Worm (Caenorhabditis elegans) whole organism, early embryonic: Measurements from ENCODE around the gene C06E1.1.

ENCODE experiments used
- B0310.2 ChIP-seq: sonication (generic microtip); optimal IDR thresholded peaks from 2 replicates; lab custom pipeline; 2016; ENCODE audit warnings: mild to moderate bottlenecking, missing genetic modification characterization, missing compliant biosample characterization
- F13C5.2 ChIP-seq: sonication (generic microtip); optimal IDR thresholded peaks from 2 replicates; lab custom pipeline; 2017; ENCODE audit warnings: mild to moderate bottlenecking, missing genetic modification characterization, inconsistent platforms, missing compliant biosample characterization
- aly-1 ChIP-seq: sonication (generic microtip); optimal IDR thresholded peaks from 2 replicates; lab custom pipeline; 2016; ENCODE audit warnings: missing genetic modification characterization, missing compliant biosample characterization
- ama-1 ChIP-seq: fragments of 150-350 bp; optimal IDR thresholded peaks from 2 replicates; lab custom pipeline; 2014
- ceh-13 ChIP-seq: fragments of 200-800 bp; sonication (Bioruptor generic); optimal IDR thresholded peaks from 2 replicates; lab custom pipeline; 2018; ENCODE audit warnings: mild to moderate bottlenecking, missing genetic modification characterization, missing compliant biosample characterization
- ceh-36 ChIP-seq: sonication (generic microtip); optimal IDR thresholded peaks from 2 replicates; lab custom pipeline; 2016; ENCODE audit warnings: missing genetic modification characterization, inconsistent platforms, missing compliant biosample characterization
- ets-7 ChIP-seq: sonication (generic microtip); optimal IDR thresholded peaks from 2 replicates; lab custom pipeline; 2016; ENCODE audit warnings: missing genotype, missing genetic modification characterization, missing compliant biosample characterization
- flt-1 ChIP-seq: fragments of 200-800 bp; sonication (Bioruptor generic); IDR thresholded peaks from 2 replicates; pipeline ENCODE4 v1.3.6; 2022; ENCODE audit warnings: missing genetic modification characterization, missing compliant biosample characterization
- hmbx-1 ChIP-seq: sonication (generic microtip); optimal IDR thresholded peaks from 2 replicates; lab custom pipeline; 2016; ENCODE audit warnings: mild to moderate bottlenecking, missing genetic modification characterization, missing compliant biosample characterization
- hmg-4 ChIP-seq: fragments of 200-800 bp; sonication (Bioruptor generic); optimal IDR thresholded peaks from 2 replicates; lab custom pipeline; 2018; ENCODE audit warnings: mild to moderate bottlenecking, missing genetic modification characterization, missing compliant biosample characterization
- hnd-1 ChIP-seq: sonication (generic microtip); optimal IDR thresholded peaks from 2 replicates; lab custom pipeline; 2016; ENCODE audit warnings: missing genetic modification characterization, missing compliant biosample characterization
- pes-1 ChIP-seq: fragments of 200-800 bp; sonication (Bioruptor generic); IDR thresholded peaks from 2 replicates; pipeline ENCODE4 v1.3.6; 2022; ENCODE audit warnings: missing genetic modification reagents, missing genetic modification characterization, missing compliant biosample characterization
- scrt-1 ChIP-seq: fragments of 200-800 bp; sonication (Bioruptor generic); IDR thresholded peaks from 2 replicates; pipeline ENCODE4 v1.3.6; 2022; ENCODE audit warnings: missing genetic modification characterization, missing compliant biosample characterization
- sea-1 ChIP-seq: fragments of 200-800 bp; sonication (Bioruptor generic); conservative IDR thresholded peaks from 2 replicates; pipeline ENCODE4 v1.3.6; 2022; ENCODE audit warnings: missing genetic modification characterization, missing compliant biosample characterization
- tbx-11 ChIP-seq: fragments of 200-800 bp; sonication (Bioruptor generic); IDR thresholded peaks from 2 replicates; pipeline ENCODE4 v1.3.6; 2022; ENCODE audit warnings: missing genetic modification characterization, missing compliant biosample characterization
- tbx-37 ChIP-seq: fragments of 200-800 bp; sonication (Bioruptor generic); conservative IDR thresholded peaks from 2 replicates; pipeline ENCODE4 v1.3.6; 2022; ENCODE audit warnings: missing genetic modification reagents, missing genetic modification characterization, missing compliant biosample characterization
- tra-4 ChIP-seq: sonication (generic microtip); optimal IDR thresholded peaks from 2 replicates; lab custom pipeline; 2017; ENCODE audit warnings: missing genetic modification characterization, missing compliant biosample characterization

Gene C06E1.1

DNA sequence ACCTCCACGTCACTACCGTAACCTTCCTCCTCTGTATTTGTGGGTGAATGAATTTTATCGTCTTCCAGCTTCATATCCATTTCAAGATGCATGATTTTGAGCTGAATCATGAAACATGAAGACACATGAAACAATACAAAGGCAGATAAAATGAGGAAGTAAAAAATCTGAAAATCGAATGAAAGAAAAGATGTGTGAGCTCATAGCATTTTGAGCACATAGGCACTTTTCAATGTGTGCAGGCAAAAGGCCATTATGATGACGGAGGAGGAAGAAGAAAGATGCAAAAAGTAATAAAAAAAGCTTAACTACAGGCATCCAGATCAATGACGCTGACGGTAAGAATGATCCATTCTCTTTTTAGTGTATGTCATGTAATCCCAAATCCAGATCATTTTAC, 7.9 kb upstream of the C06E1.1 start, which contains the start of gene ztf-30:
Gene ztf-30 (minus strand): TSS at position 101 of the 400 bp plus-strand sequence.
- TF ChIP-seq F13C5.2 (tag; lab: Kevin White, UChicago) (no peak), hmg-4 (GFP tag; lab: Kevin White, UChicago) (no peak), ets-7 (tag; lab: Kevin White, UChicago) (no peak), pes-1 (no peak), B0310.2 (tag; lab: Kevin White, UChicago) (no peak)

ce11 chrIII:8598961-8599360, 6.7 kb upstream of the C06E1.1 start:
- TF ChIP-seq aly-1 (no peak), pes-1 (no peak), sea-1 (GFP tag; lab: Robert Waterston, UW) (no peak), scrt-1 (GFP tag; lab: Robert Waterston, UW) (no peak), flt-1 (GFP tag; lab: Robert Waterston, UW) (no peak), tbx-37 (GFP tag; lab: Robert Waterston, UW) (no peak)

ce11 chrIII:8602148-8602547, 3.5 kb upstream of the C06E1.1 start:
- TF ChIP-seq ceh-13 (GFP tag; lab: Kevin White, UChicago) (no peak), F13C5.2 (tag; lab: Kevin White, UChicago) (no peak), tbx-11 (GFP tag; lab: Robert Waterston, UW) (no peak), ceh-36 (tag; lab: Kevin White, UChicago) (no peak), pes-1 (no peak), hmbx-1 (tag; lab: Kevin White, UChicago) (no peak), flt-1 (GFP tag; lab: Robert Waterston, UW) (no peak), hmg-4 (GFP tag; lab: Kevin White, UChicago) (no peak), ama-1 (no peak), scrt-1 (GFP tag; lab: Robert Waterston, UW) (no peak), aly-1 (no peak), B0310.2 (tag; lab: Kevin White, UChicago) (no peak), hnd-1 (no peak), sea-1 (GFP tag; lab: Robert Waterston, UW) (no peak), ets-7 (tag; lab: Kevin White, UChicago) (no peak)

ce11 chrIII:8609683-8610082, 4.1 kb downstream of the C06E1.1 start, which contains the start of gene C06E1.9:
TSS of gene C06E1.9 (minus strand) at chrIII:8609783.
- TF ChIP-seq flt-1 (GFP tag; lab: Robert Waterston, UW) (no peak), ama-1 (no peak), F13C5.2 (tag; lab: Kevin White, UChicago) (no peak), ceh-13 (GFP tag; lab: Kevin White, UChicago) (no peak), hnd-1 (no peak), ceh-36 (tag; lab: Kevin White, UChicago) (no peak), ets-7 (tag; lab: Kevin White, UChicago) (no peak), tbx-37 (GFP tag; lab: Robert Waterston, UW) (no peak), scrt-1 (GFP tag; lab: Robert Waterston, UW) (no peak)

- TF ChIP-seq ceh-13 (GFP tag; lab: Kevin White, UChicago) (no peak), ama-1 (no peak), scrt-1 (GFP tag; lab: Robert Waterston, UW) (no peak), flt-1 (GFP tag; lab: Robert Waterston, UW) (no peak), hnd-1 (no peak), B0310.2 (tag; lab: Kevin White, UChicago) (no peak), aly-1 (no peak), sea-1 (GFP tag; lab: Robert Waterston, UW) (no peak), tra-4 (tag; lab: Kevin White, UChicago) (no peak), F13C5.2 (tag; lab: Kevin White, UChicago) (no peak), ets-7 (tag; lab: Kevin White, UChicago) (no peak), pes-1 (no peak), tbx-11 (GFP tag; lab: Robert Waterston, UW) (no peak), hmg-4 (GFP tag; lab: Kevin White, UChicago) (no peak), ceh-36 (tag; lab: Kevin White, UChicago) (no peak), hmbx-1 (tag; lab: Kevin White, UChicago) (no peak), tbx-37 (GFP tag; lab: Robert Waterston, UW) (no peak)
Observed at ce11 chrIII:8611282-8611681, 5.7 kb downstream of the C06E1.1 start.

ce11 chrIII:8613573-8613972, 7.9 kb downstream of the C06E1.1 start:
- no peak for TF ChIP-seq ama-1
- TF ChIP-seq tbx-37 (GFP tag; lab: Robert Waterston, UW): no peak
- TF ChIP-seq pes-1: no peak
- no peak for TF ChIP-seq B0310.2 (tag; lab: Kevin White, UChicago)
- no peak for TF ChIP-seq sea-1 (GFP tag; lab: Robert Waterston, UW)
- no peak for TF ChIP-seq tra-4 (tag; lab: Kevin White, UChicago)
- TF ChIP-seq flt-1 (GFP tag; lab: Robert Waterston, UW): no peak
- no peak for TF ChIP-seq hmbx-1 (tag; lab: Kevin White, UChicago)
- TF ChIP-seq ets-7 (tag; lab: Kevin White, UChicago): no peak
- no peak for TF ChIP-seq hnd-1
- TF ChIP-seq F13C5.2 (tag; lab: Kevin White, UChicago): no peak

DNA sequence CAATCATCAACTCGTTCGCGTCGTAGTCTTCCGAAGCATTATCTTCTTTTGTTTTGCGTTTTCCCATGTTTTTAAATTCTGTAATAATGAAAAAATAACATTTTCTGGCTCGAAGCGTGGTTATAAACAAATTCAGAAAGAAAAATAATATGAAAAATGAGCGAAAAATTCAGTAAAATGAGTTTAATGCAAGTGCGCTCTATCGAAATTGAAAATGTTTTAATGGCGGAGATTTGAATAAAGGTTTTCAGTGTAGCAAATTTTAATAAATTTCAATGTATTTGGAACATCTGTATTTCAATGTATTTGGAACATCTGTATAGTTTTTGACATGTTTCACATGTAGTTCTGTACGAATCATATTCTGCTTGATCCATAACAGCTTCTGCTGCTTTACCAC, 8.9 kb downstream of the C06E1.1 start, which contains the start of gene rha-2:
Gene rha-2 (minus strand): TSS at position 80 of the 400 bp plus-strand sequence.
- TF ChIP-seq ama-1: no peak
- TF ChIP-seq hmbx-1 (tag; lab: Kevin White, UChicago): no peak
- no peak for TF ChIP-seq hmg-4 (GFP tag; lab: Kevin White, UChicago)
- no peak for TF ChIP-seq F13C5.2 (tag; lab: Kevin White, UChicago)
- no peak for TF ChIP-seq B0310.2 (tag; lab: Kevin White, UChicago)
- TF ChIP-seq tra-4 (tag; lab: Kevin White, UChicago): no peak
- no peak for TF ChIP-seq sea-1 (GFP tag; lab: Robert Waterston, UW)
- TF ChIP-seq ets-7 (tag; lab: Kevin White, UChicago): no peak
- TF ChIP-seq scrt-1 (GFP tag; lab: Robert Waterston, UW): no peak
- TF ChIP-seq tbx-11 (GFP tag; lab: Robert Waterston, UW): no peak
- no peak for TF ChIP-seq pes-1
- no peak for TF ChIP-seq ceh-13 (GFP tag; lab: Kevin White, UChicago)
- no peak for TF ChIP-seq flt-1 (GFP tag; lab: Robert Waterston, UW)
- TF ChIP-seq hnd-1: no peak
- TF ChIP-seq tbx-37 (GFP tag; lab: Robert Waterston, UW): no peak
- no peak for TF ChIP-seq ceh-36 (tag; lab: Kevin White, UChicago)
- TF ChIP-seq aly-1: no peak
